Fruit fly (Drosophila melanogaster) S2 (cell line): Measurements from ENCODE around the gene CG15221.

ENCODE experiments used
- CG8478 ChIP-seq: fragments of >200 bp; optimal IDR thresholded peaks from 2 replicates; lab custom pipeline; 2018
- CTCF ChIP-seq, 2 experiments: fragments of >200 bp; optimal IDR thresholded peaks; 2 replicates each; lab custom pipeline; 2018

DNA sequence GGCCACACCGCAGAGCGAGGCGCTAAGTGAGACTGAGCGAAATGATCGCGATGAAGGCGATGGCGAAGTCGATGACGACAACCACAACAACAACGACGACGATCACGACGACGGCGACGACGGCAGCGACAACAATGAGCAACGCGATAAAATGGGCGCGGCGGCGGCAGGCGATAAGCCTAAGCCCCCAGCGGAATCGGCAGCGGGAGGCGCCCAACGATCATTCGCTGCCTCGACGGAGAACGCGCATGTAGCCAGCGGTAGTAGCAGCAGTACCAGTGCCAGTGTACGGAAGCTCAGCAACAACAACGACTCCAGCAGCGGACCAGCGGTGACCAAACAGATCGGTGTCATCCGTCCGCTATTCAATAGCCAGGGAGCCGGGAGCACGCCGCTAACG is 40.6 kb upstream of the CG15221 start:
- no peak for TF ChIP-seq CG8478 (lab: Kevin White, UChicago)
- TF ChIP-seq CTCF (optimal IDR thresholded peaks at IDR 0.05; lab: Kevin White, UChicago): no peak
